Fruit fly (Drosophila melanogaster) whole organism, prepupa: ENCODE data around the gene robl37BC.

Source experiments
- Blimp-1 ChIP-seq: fragments of 200-800 bp; sonication (Bioruptor generic); optimal IDR thresholded peaks from 3 replicates; lab custom pipeline; 2017; ENCODE audit warnings: missing biosample characterization, missing genetic modification characterization, mild to moderate bottlenecking, moderate library complexity, missing genetic modification reagents
- CG10631 ChIP-seq: fragments of 200-800 bp; sonication (Bioruptor generic); optimal IDR thresholded peaks from 2 replicates; lab custom pipeline; 2016; ENCODE audit warnings: missing biosample characterization, missing genetic modification characterization
- CG10669 ChIP-seq: fragments of 200-800 bp; sonication (Bioruptor generic); optimal IDR thresholded peaks from 3 replicates; lab custom pipeline; 2018; ENCODE audit warnings: missing biosample characterization, mild to moderate bottlenecking, missing genetic modification characterization, moderate library complexity
- CG11294 ChIP-seq: fragments of 200-800 bp; sonication (Bioruptor generic); IDR thresholded peaks from 2 replicates; pipeline ENCODE4 v1.3.6; 2022; ENCODE audit warnings: missing biosample characterization, missing genetic modification characterization
- CG11762 ChIP-seq: fragments of 200-800 bp; sonication (Bioruptor generic); optimal IDR thresholded peaks from 3 replicates; lab custom pipeline; 2016; ENCODE audit warnings: missing biosample characterization, missing genetic modification characterization; ENCODE audit not compliant: insufficient read depth
- CG11902 ChIP-seq: fragments of 200-800 bp; sonication (Bioruptor generic); optimal IDR thresholded peaks from 3 replicates; lab custom pipeline; 2016; ENCODE audit warnings: missing biosample characterization, missing genetic modification characterization
- CG15336 ChIP-seq: fragments of 200-800 bp; sonication (Bioruptor generic); IDR thresholded peaks from 2 replicates; pipeline ENCODE4 v1.3.6; 2022; ENCODE audit warnings: missing biosample characterization, missing genetic modification characterization
- CG1621 ChIP-seq: fragments of 200-800 bp; sonication (Bioruptor generic); optimal IDR thresholded peaks from 3 replicates; lab custom pipeline; 2018; ENCODE audit warnings: missing biosample characterization, mild to moderate bottlenecking, missing genetic modification characterization
- CG16779 ChIP-seq: fragments of 200-800 bp; sonication (Bioruptor generic); optimal IDR thresholded peaks from 3 replicates; lab custom pipeline; 2017; ENCODE audit warnings: missing biosample characterization, mild to moderate bottlenecking, missing genetic modification characterization
- CG3032 ChIP-seq: fragments of 200-800 bp; optimal IDR thresholded peaks from 2 replicates; lab custom pipeline; 2019; ENCODE audit warnings: missing biosample characterization, mild to moderate bottlenecking, missing genetic modification characterization, moderate library complexity
- CG31627 ChIP-seq: fragments of 200-800 bp; sonication (Bioruptor generic); optimal IDR thresholded peaks from 3 replicates; lab custom pipeline; 2016; ENCODE audit warnings: missing biosample characterization, missing genetic modification characterization
- CG32006 ChIP-seq: fragments of 200-800 bp; sonication (Bioruptor generic); optimal IDR thresholded peaks from 3 replicates; lab custom pipeline; 2017; ENCODE audit warnings: missing biosample characterization, mild to moderate bottlenecking, missing genetic modification characterization
- CG34406 ChIP-seq: fragments of 200-800 bp; sonication (Bioruptor generic); optimal IDR thresholded peaks from 3 replicates; lab custom pipeline; 2016; ENCODE audit warnings: missing biosample characterization, missing genetic modification characterization
- CG3919 ChIP-seq: fragments of 200-800 bp; sonication (Bioruptor generic); optimal IDR thresholded peaks from 3 replicates; lab custom pipeline; 2016; ENCODE audit warnings: missing biosample characterization, missing genetic modification characterization
- CG6276 ChIP-seq: fragments of 200-800 bp; sonication (Bioruptor generic); optimal IDR thresholded peaks from 2 replicates; lab custom pipeline; 2017; ENCODE audit warnings: missing biosample characterization, mild to moderate bottlenecking, missing genetic modification characterization
- CG6792 ChIP-seq: fragments of 200-800 bp; sonication (Bioruptor generic); optimal IDR thresholded peaks from 3 replicates; lab custom pipeline; 2016; ENCODE audit warnings: missing biosample characterization, missing genetic modification characterization
- CG6808 ChIP-seq: fragments of 200-800 bp; sonication (Bioruptor generic); optimal IDR thresholded peaks from 3 replicates; lab custom pipeline; 2017; ENCODE audit warnings: missing biosample characterization, missing genetic modification characterization, mild to moderate bottlenecking, moderate library complexity, missing genetic modification reagents
- CG6854 ChIP-seq: fragments of 200-800 bp; sonication (Bioruptor generic); optimal IDR thresholded peaks from 2 replicates; lab custom pipeline; 2017; ENCODE audit warnings: missing biosample characterization, mild to moderate bottlenecking, missing genetic modification characterization
- CG8319 ChIP-seq: fragments of 200-800 bp; sonication (Bioruptor generic); optimal IDR thresholded peaks from 3 replicates; lab custom pipeline; 2016; ENCODE audit warnings: missing biosample characterization, missing genetic modification characterization
- CG8632 ChIP-seq: fragments of 200-800 bp; sonication (Bioruptor generic); optimal IDR thresholded peaks from 3 replicates; lab custom pipeline; 2016; ENCODE audit warnings: missing biosample characterization, missing genetic modification characterization
- Eip75B ChIP-seq: fragments of 200-800 bp; sonication (Bioruptor generic); optimal IDR thresholded peaks from 3 replicates; lab custom pipeline; 2016; ENCODE audit warnings: missing biosample characterization, missing genetic modification characterization
- Eip78C ChIP-seq: fragments of 200-800 bp; sonication (Bioruptor generic); peaks from one replicate; lab custom pipeline; 2016; ENCODE audit warnings: missing biosample characterization, missing genetic modification characterization
- Ets21C ChIP-seq: fragments of 200-800 bp; sonication (Bioruptor generic); optimal IDR thresholded peaks from 3 replicates; lab custom pipeline; 2016; ENCODE audit warnings: missing biosample characterization, missing genetic modification characterization
- Ets96B ChIP-seq: fragments of 200-800 bp; optimal IDR thresholded peaks from 2 replicates; lab custom pipeline; 2019; ENCODE audit warnings: missing biosample characterization, mild to moderate bottlenecking, missing genetic modification characterization, moderate library complexity
- Hr38 ChIP-seq: sonication (Bioruptor generic); optimal IDR thresholded peaks from 2 replicates; lab custom pipeline; 2016; ENCODE audit warnings: missing biosample characterization, missing genetic modification characterization
- Hr39 ChIP-seq: fragments of 200-800 bp; sonication (Bioruptor generic); optimal IDR thresholded peaks from 2 replicates; lab custom pipeline; 2016; ENCODE audit warnings: missing biosample characterization, missing genetic modification characterization
- Hr4 ChIP-seq: fragments of 200-800 bp; sonication (Bioruptor generic); optimal IDR thresholded peaks from 3 replicates; lab custom pipeline; 2016; ENCODE audit warnings: missing biosample characterization, missing genetic modification characterization
- Lpt ChIP-seq: fragments of 200-800 bp; sonication (Bioruptor generic); optimal IDR thresholded peaks from 3 replicates; lab custom pipeline; 2016; ENCODE audit warnings: missing biosample characterization, missing genetic modification characterization
- Met ChIP-seq: fragments of 200-800 bp; sonication (Bioruptor generic); optimal IDR thresholded peaks from 3 replicates; lab custom pipeline; 2016; ENCODE audit warnings: missing biosample characterization, missing genetic modification characterization
- Smox ChIP-seq: fragments of 200-800 bp; sonication (Bioruptor generic); optimal IDR thresholded peaks from 3 replicates; lab custom pipeline; 2016; ENCODE audit warnings: missing biosample characterization, missing genetic modification characterization
- Sox102F ChIP-seq: fragments of 200-800 bp; sonication (Bioruptor generic); optimal IDR thresholded peaks from 2 replicates; lab custom pipeline; 2016; ENCODE audit warnings: missing biosample characterization, mild to moderate bottlenecking, missing genetic modification characterization
- Sox14 ChIP-seq: fragments of 200-800 bp; sonication (Bioruptor generic); optimal IDR thresholded peaks from 3 replicates; lab custom pipeline; 2016; ENCODE audit warnings: missing biosample characterization, missing genetic modification characterization
- Sox15 ChIP-seq: fragments of 200-800 bp; sonication (Bioruptor generic); optimal IDR thresholded peaks from 3 replicates; lab custom pipeline; 2016; ENCODE audit warnings: missing biosample characterization, missing genetic modification characterization
- achi ChIP-seq: fragments of 200-800 bp; sonication (Bioruptor generic); optimal IDR thresholded peaks from 3 replicates; lab custom pipeline; 2016; ENCODE audit warnings: missing biosample characterization, missing genetic modification characterization
- cyc ChIP-seq: fragments of 200-800 bp; sonication (Bioruptor generic); optimal IDR thresholded peaks from 3 replicates; lab custom pipeline; 2016; ENCODE audit warnings: missing biosample characterization, missing genetic modification characterization
- esn ChIP-seq: fragments of 200-800 bp; sonication (Bioruptor generic); optimal IDR thresholded peaks from 2 replicates; lab custom pipeline; 2016; ENCODE audit warnings: missing biosample characterization, mild to moderate bottlenecking, missing genetic modification characterization, moderate library complexity
- fkh ChIP-seq: fragments of 200-800 bp; sonication (Bioruptor generic); optimal IDR thresholded peaks from 3 replicates; lab custom pipeline; 2017; ENCODE audit warnings: missing biosample characterization, mild to moderate bottlenecking, missing genetic modification characterization, moderate library complexity
- lz ChIP-seq: fragments of 200-800 bp; sonication (Bioruptor generic); optimal IDR thresholded peaks from 3 replicates; lab custom pipeline; 2016; ENCODE audit warnings: missing biosample characterization, missing genetic modification characterization
- pdm3 ChIP-seq: fragments of 200-800 bp; sonication (Bioruptor generic); optimal IDR thresholded peaks from 3 replicates; lab custom pipeline; 2016; ENCODE audit warnings: missing biosample characterization, missing genetic modification characterization
- ss ChIP-seq, 2 experiments: fragments of 200-800 bp; sonication (Bioruptor generic); optimal IDR thresholded peaks; 2 replicates in 1 of 2; 3 replicates in 1 of 2; lab custom pipeline; 2017 to 2018; ENCODE audit warnings: mild to moderate bottlenecking in 2 of 2, missing biosample characterization in 2 of 2, missing genetic modification characterization in 2 of 2, moderate library complexity in 1 of 2
- svp ChIP-seq: fragments of 200-800 bp; sonication (Bioruptor generic); peaks from one replicate; lab custom pipeline; 2016; ENCODE audit warnings: missing biosample characterization, missing genetic modification characterization
- topi ChIP-seq: fragments of 200-800 bp; sonication (Bioruptor generic); optimal IDR thresholded peaks from 3 replicates; lab custom pipeline; 2016; ENCODE audit warnings: missing biosample characterization, missing genetic modification characterization
- vri ChIP-seq: fragments of 200-800 bp; sonication (Bioruptor generic); optimal IDR thresholded peaks from 3 replicates; lab custom pipeline; 2016; ENCODE audit warnings: missing biosample characterization, mild to moderate bottlenecking, missing genetic modification characterization

Gene robl37BC

dm6 chr2L:18966844-18967243, 43.8 kb upstream of the robl37BC start (continued):
- no peak for TF ChIP-seq Lpt
- TF ChIP-seq esn (GFP tag; lab: Kevin White, UChicago) = no peak
- no peak for TF ChIP-seq Sox102F (GFP tag; lab: Kevin White, UChicago)

- TF ChIP-seq vri (peak; percentile 1), CG11762 (no peak)
- TF ChIP-seq, all 60 proteins: peak for 1
These were observed 42.8 kb upstream of the robl37BC start for dm6 chr2L:18967897-18968296.

dm6 chr2L:18968370-18969105, 42.1 kb upstream of the robl37BC start, which contains the start of the genes Nak and Tango6:
TSS of gene Nak (minus strand) at chr2L:18968744.
TSS of gene Tango6 (plus strand) at chr2L:18969028.
- TF ChIP-seq CG16779 (tag; lab: Kevin White, UChicago) = no peak
- TF ChIP-seq CG6854 (GFP tag; lab: Kevin White, UChicago) = peak; percentile 38
- TF ChIP-seq Ets21C (GFP tag; lab: Kevin White, UChicago) = peak; percentile 46
- TF ChIP-seq CG3919 (GFP tag; lab: Kevin White, UChicago) = peak; percentile 24
- peak; percentile 55 for TF ChIP-seq esn (GFP tag; lab: Kevin White, UChicago)
- peak; percentile 38 for TF ChIP-seq pdm3 (GFP tag; lab: Kevin White, UChicago)
- peak; percentile 8 for TF ChIP-seq Ets96B (tag; lab: Kevin White, UChicago)
- no peak for TF ChIP-seq CG8319 (GFP tag; lab: Kevin White, UChicago)
- peak; percentile 72 for TF ChIP-seq Sox14
- peak; percentile 46 for TF ChIP-seq Hr39 (GFP tag; lab: Kevin White, UChicago)
- no peak for TF ChIP-seq CG10631 (GFP tag; lab: Kevin White, UChicago)
- peak; percentile 55 for TF ChIP-seq achi (GFP tag; lab: Kevin White, UChicago)
- no peak for TF ChIP-seq CG11762
- TF ChIP-seq fkh (GFP tag; lab: Kevin White, UChicago) = peak; percentile 86
- peak; percentile 65 for TF ChIP-seq svp (GFP tag; lab: Kevin White, UChicago)
- TF ChIP-seq CG3032 = peak; percentile 47
- TF ChIP-seq CG11294 (GFP tag; lab: Robert Waterston, UW) = no peak
- TF ChIP-seq CG31627 (GFP tag; lab: Kevin White, UChicago) = peak; percentile 58
- TF ChIP-seq Eip78C (GFP tag; lab: Kevin White, UChicago) = peak; percentile 71
- TF ChIP-seq CG6276 (GFP tag; lab: Kevin White, UChicago) = no peak
- TF ChIP-seq topi (GFP tag; lab: Kevin White, UChicago) = peak; percentile 47
- TF ChIP-seq ss (GFP tag; optimal IDR thresholded peaks at IDR 0.05; lab: Kevin White, UChicago) = no peak
- no peak for TF ChIP-seq CG11902 (GFP tag; lab: Kevin White, UChicago)
- TF ChIP-seq Blimp-1 (GFP tag; lab: Kevin White, UChicago) = peak; percentile 11
- TF ChIP-seq CG1621 = no peak
- TF ChIP-seq vri = peak; percentile 40
- TF ChIP-seq Met (GFP tag; lab: Kevin White, UChicago) = peak; percentile 44
- TF ChIP-seq cyc = peak; percentile 7
- TF ChIP-seq lz (GFP tag; lab: Kevin White, UChicago) = peak; percentile 27
- no peak for TF ChIP-seq CG32006 (GFP tag; lab: Kevin White, UChicago)
- TF ChIP-seq Smox (GFP tag; lab: Kevin White, UChicago) = peak; percentile 28
- TF ChIP-seq CG6808 (GFP tag; lab: Kevin White, UChicago) = no peak
- peak; percentile 36 for TF ChIP-seq Eip75B (GFP tag; lab: Kevin White, UChicago)
- TF ChIP-seq CG6792 (GFP tag; lab: Kevin White, UChicago) = peak; percentile 8
- peak; percentile 25; the same call in 1 of the 2 replicates for TF ChIP-seq CG15336 (GFP tag; lab: Robert Waterston, UW)
- TF ChIP-seq Hr38 (GFP tag; lab: Kevin White, UChicago) = no peak
- TF ChIP-seq CG10669 (GFP tag; lab: Kevin White, UChicago) = no peak
- no peak for TF ChIP-seq Sox15 (GFP tag; lab: Kevin White, UChicago)
- no peak for TF ChIP-seq CG34406 (GFP tag; lab: Kevin White, UChicago)
- TF ChIP-seq Sox102F (GFP tag; lab: Kevin White, UChicago) = no peak
- TF ChIP-seq Hr4 (GFP tag; lab: Kevin White, UChicago) = peak; percentile 31
- TF ChIP-seq CG8632 (GFP tag; lab: Kevin White, UChicago) = no peak
